Worm (Caenorhabditis elegans): Measurements from ENCODE around the gene drn-1.

Gene drn-1

DNA sequence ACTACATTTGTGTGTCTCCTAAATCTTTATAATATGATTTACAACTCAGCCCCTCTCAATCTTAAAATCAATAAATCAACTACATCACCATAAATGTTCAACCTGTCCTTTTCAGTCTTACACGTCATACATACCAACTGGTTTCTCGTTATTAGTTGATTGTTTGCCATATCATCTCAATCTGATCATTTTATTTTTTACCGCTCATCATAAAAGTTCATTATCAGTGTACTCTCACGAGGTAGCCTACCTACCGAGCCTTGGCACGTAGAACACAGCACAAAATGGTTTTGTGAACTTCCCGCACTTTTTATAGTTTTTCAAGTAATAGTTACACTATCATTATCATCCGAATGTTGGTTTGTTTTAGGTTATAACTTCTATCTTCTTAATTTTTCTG is 9.5 kb upstream of the drn-1 start:
- TF ChIP-seq pqm-1 (tag; optimal IDR thresholded peaks at IDR 0.05) (peak; percentile 71), nhr-43 (tag; optimal IDR thresholded peaks at IDR 0.05; ENCODE audit: poor library complexity, severe bottlenecking) (peak; percentile 5), elt-1 (tag; optimal IDR thresholded peaks at IDR 0.05) (no peak), ceh-28 (tag; optimal IDR thresholded peaks at IDR 0.05) (peak; percentile 27), nhr-23 (tag; optimal IDR thresholded peaks at IDR 0.05) (no peak), jun-1 (tag; optimal IDR thresholded peaks at IDR 0.05) (peak; percentile 62), elt-2 (tag; optimal IDR thresholded peaks at IDR 0.05) (peak; percentile 97), ama-1 (optimal IDR thresholded peaks at IDR 0.05) (no peak), nfya-1 (tag; optimal IDR thresholded peaks at IDR 0.05; ENCODE audit: insufficient read depth) (no peak)

DNA sequence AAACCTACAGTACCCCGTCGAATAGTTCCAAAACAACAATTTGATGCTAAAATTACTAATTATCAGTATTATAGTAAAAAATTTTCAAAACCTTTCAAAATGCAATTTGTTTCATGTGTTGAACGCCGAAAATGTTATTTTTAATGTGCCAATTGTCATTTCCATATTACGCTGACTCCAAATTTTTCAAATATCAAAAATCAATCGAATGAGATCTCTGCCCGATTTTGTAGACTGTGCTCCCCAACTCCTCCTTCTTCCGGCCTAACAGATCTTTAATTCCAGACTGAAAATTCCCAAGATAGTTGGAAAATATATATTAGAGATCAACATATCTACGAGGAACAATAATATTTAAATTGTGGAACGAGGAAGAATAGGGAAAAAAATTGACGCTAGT is 6.1 kb upstream of the drn-1 start:
- TF ChIP-seq sea-2 (GFP tag; optimal IDR thresholded peaks at IDR 0.05) = no peak
- peak; percentile 28 for TF ChIP-seq pqm-1 (tag; optimal IDR thresholded peaks at IDR 0.05)
- TF ChIP-seq ama-1 (optimal IDR thresholded peaks at IDR 0.05) = peak; percentile 80
- TF ChIP-seq elt-2 (tag; optimal IDR thresholded peaks at IDR 0.05) = peak; percentile 53

ce11 chrII:5276736-5277135 is 5.1 kb upstream of the drn-1 start:
- TF ChIP-seq nfya-1 (tag; optimal IDR thresholded peaks at IDR 0.05; ENCODE audit: insufficient read depth) = peak; percentile 57
- no peak for TF ChIP-seq unc-39 (tag; optimal IDR thresholded peaks at IDR 0.05)
- TF ChIP-seq lin-15B (tag; optimal IDR thresholded peaks at IDR 0.05) = no peak
- TF ChIP-seq fkh-10 (GFP tag; optimal IDR thresholded peaks at IDR 0.05) = peak; percentile 57
- no peak for TF ChIP-seq ama-1 (optimal IDR thresholded peaks at IDR 0.05)
- peak; percentile 30 for TF ChIP-seq hmg-11 (tag; optimal IDR thresholded peaks at IDR 0.05)
- no peak for TF ChIP-seq nhr-28 (tag; optimal IDR thresholded peaks at IDR 0.05)
- peak; percentile 63 for TF ChIP-seq lin-39 (tag; optimal IDR thresholded peaks at IDR 0.05)
- no peak for TF ChIP-seq unc-62 (GFP tag; optimal IDR thresholded peaks at IDR 0.05)
- no peak for TF ChIP-seq egl-27 (tag; optimal IDR thresholded peaks at IDR 0.05)

ce11 chrII:5268977-5269376 is 2.7 kb downstream of the drn-1 start:
- TF ChIP-seq elt-2 (tag; optimal IDR thresholded peaks at IDR 0.05) (no peak), ceh-16 (tag; optimal IDR thresholded peaks at IDR 0.05) (no peak), pha-4 (tag; optimal IDR thresholded peaks at IDR 0.05) (no peak)

DNA sequence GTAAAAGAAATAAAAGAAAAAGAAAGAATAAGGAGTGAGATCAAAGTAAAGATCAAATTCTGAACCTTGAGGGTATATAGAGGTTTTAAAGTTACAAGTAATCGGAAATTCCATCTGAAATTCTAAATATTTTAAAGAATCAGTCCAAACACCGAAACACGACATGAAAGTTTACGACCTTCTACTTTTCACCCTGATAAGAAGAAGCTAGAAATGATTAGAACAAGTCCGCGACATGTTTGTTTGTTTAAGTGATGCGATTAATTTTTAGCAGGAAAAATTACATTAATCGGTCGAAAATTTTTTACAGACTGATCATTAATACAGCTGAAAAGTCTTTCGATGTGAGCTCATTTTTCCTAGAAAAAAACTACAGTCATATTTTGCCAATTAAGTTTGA is 7.0 kb downstream of the drn-1 start:
- TF ChIP-seq ama-1 (optimal IDR thresholded peaks at IDR 0.05) (no peak), ZK546.5 (tag; optimal IDR thresholded peaks at IDR 0.05) (no peak), elt-2 (tag; optimal IDR thresholded peaks at IDR 0.05) (peak; percentile 68), pqm-1 (tag; optimal IDR thresholded peaks at IDR 0.05) (peak; percentile 29)

- TF ChIP-seq ceh-28 (tag; optimal IDR thresholded peaks at IDR 0.05) (no peak), egl-5 (tag; optimal IDR thresholded peaks at IDR 0.05) (no peak), lin-15B (tag; optimal IDR thresholded peaks at IDR 0.05) (no peak), mdl-1 (tag; optimal IDR thresholded peaks at IDR 0.05) (no peak), nfya-1 (tag; optimal IDR thresholded peaks at IDR 0.05; ENCODE audit: insufficient read depth) (no peak), sea-2 (GFP tag; optimal IDR thresholded peaks at IDR 0.05) (no peak), unc-39 (tag; optimal IDR thresholded peaks at IDR 0.05) (no peak), snpc-4 (tag; optimal IDR thresholded peaks at IDR 0.05) (no peak), nhr-237 (tag; optimal IDR thresholded peaks at IDR 0.05) (no peak), daf-12 (tag; optimal IDR thresholded peaks at IDR 0.05) (no peak), elt-2 (tag; optimal IDR thresholded peaks at IDR 0.05) (no peak), skn-1 (tag; optimal IDR thresholded peaks at IDR 0.05) (no peak), ceh-9 (tag; optimal IDR thresholded peaks at IDR 0.05) (no peak), elt-1 (tag; optimal IDR thresholded peaks at IDR 0.05) (no peak), nhr-43 (tag; optimal IDR thresholded peaks at IDR 0.05; ENCODE audit: poor library complexity, severe bottlenecking) (no peak), nhr-25 (tag; optimal IDR thresholded peaks at IDR 0.05) (no peak), fkh-10 (GFP tag; optimal IDR thresholded peaks at IDR 0.05) (no peak), pqm-1 (tag; optimal IDR thresholded peaks at IDR 0.05) (no peak)
Measured at ce11 chrII:5255435-5255834, 16.2 kb downstream of the drn-1 start, which contains the start of gene frpr-4. Gene frpr-4, minus strand, starts transcription at chrII:5255535.

DNA sequence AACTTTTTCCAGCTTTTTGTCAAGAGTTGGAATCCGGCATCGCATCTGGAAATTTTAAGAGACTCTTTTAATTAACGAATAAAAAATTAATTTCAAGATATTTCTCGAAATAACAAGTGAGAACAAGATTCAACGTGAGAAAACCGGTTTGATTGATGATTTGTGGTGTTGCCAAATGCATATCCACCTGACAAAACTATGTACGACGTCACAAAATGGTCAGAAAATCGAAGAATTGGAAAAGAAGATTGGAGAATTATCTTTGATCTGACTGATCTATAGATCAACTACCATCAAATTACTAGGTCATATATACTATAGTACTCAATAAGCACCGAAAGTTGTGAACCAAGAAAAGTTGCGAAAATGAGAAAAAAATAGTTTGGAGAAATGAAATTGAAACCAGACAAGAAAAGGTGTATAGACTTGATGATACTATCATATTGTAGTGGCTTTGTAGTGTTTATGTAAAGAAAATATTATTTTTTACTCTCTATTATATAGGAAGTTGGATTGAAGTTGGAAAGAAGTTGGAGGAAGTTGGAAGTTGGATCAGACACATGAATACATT is 24.8 kb downstream of the drn-1 start, which contains the start of gene ptr-6:
Gene ptr-6 (minus strand): TSS at position 47 of the 571 bp plus-strand sequence.
- TF ChIP-seq snpc-4 (tag; optimal IDR thresholded peaks at IDR 0.05) = no peak
- TF ChIP-seq ztf-4 (tag; optimal IDR thresholded peaks at IDR 0.05) = no peak
- TF ChIP-seq nhr-76 (tag; optimal IDR thresholded peaks at IDR 0.05) = no peak
- no peak for TF ChIP-seq egl-5 (tag; optimal IDR thresholded peaks at IDR 0.05)
- no peak for TF ChIP-seq tbx-2 (tag; optimal IDR thresholded peaks at IDR 0.05)
- TF ChIP-seq nhr-25 (tag; optimal IDR thresholded peaks at IDR 0.05) = peak; percentile 37
- peak; percentile 28 for TF ChIP-seq nhr-23 (tag; optimal IDR thresholded peaks at IDR 0.05)
